Fruit fly (Drosophila melanogaster) whole organism, embryonic: ENCODE data around the gene snu.
A peak's percentile ranks its signal among the peaks of the same experiment; 100 is the strongest.

Experiments used
- CG10654 ChIP-seq: fragments of 200-800 bp; sonication (Bioruptor generic); optimal IDR thresholded peaks from 2 replicates; lab custom pipeline; 2016; ENCODE audit warnings: missing biosample characterization, missing genetic modification characterization
- CG11093 ChIP-seq: fragments of 200-800 bp; sonication (Bioruptor generic); IDR thresholded peaks from 3 replicates; pipeline ENCODE4 v1.3.6; 2022; ENCODE audit warnings: missing biosample characterization, missing genetic modification characterization
- CG11695 ChIP-seq: fragments of 200-800 bp; sonication (Bioruptor generic); IDR thresholded peaks from 3 replicates; pipeline ENCODE4 v1.3.6; 2022; ENCODE audit warnings: missing biosample characterization, missing genetic modification characterization
- CG11723 ChIP-seq: fragments of 200-800 bp; sonication (Bioruptor generic); optimal IDR thresholded peaks from 2 replicates; lab custom pipeline; 2017; ENCODE audit warnings: missing biosample characterization, mild to moderate bottlenecking, missing genetic modification characterization
- CG12219 ChIP-seq: fragments of 200-800 bp; sonication (Bioruptor generic); optimal IDR thresholded peaks from 3 replicates; lab custom pipeline; 2018; ENCODE audit warnings: missing biosample characterization, mild to moderate bottlenecking, missing genetic modification characterization
- CG12391 ChIP-seq: fragments of 200-800 bp; sonication (Bioruptor generic); optimal IDR thresholded peaks from 3 replicates; lab custom pipeline; 2018; ENCODE audit warnings: missing biosample characterization, mild to moderate bottlenecking, missing genetic modification characterization, moderate library complexity
- CG13424 ChIP-seq: fragments of 200-800 bp; sonication (Bioruptor generic); optimal IDR thresholded peaks from 2 replicates; lab custom pipeline; 2019; ENCODE audit warnings: missing biosample characterization, mild to moderate bottlenecking, missing genetic modification characterization, moderate library complexity
- CG13894 ChIP-seq: fragments of 200-800 bp; sonication (Bioruptor generic); optimal IDR thresholded peaks from 3 replicates; lab custom pipeline; 2018; ENCODE audit warnings: missing biosample characterization, mild to moderate bottlenecking, missing genetic modification characterization, moderate library complexity
- CG14441 ChIP-seq: fragments of 200-800 bp; sonication (Bioruptor generic); IDR thresholded peaks from 2 replicates; pipeline ENCODE4 v1.3.6; 2022; ENCODE audit warnings: missing biosample characterization, missing genetic modification characterization
- CG14965 ChIP-seq: fragments of 200-800 bp; sonication (Bioruptor generic); optimal IDR thresholded peaks from 2 replicates; lab custom pipeline; 2016; ENCODE audit warnings: missing biosample characterization, missing genetic modification characterization, borderline replicate concordance
- CG2129 ChIP-seq: fragments of 200-800 bp; sonication (Bioruptor generic); IDR thresholded peaks from 2 replicates; pipeline ENCODE4 v1.3.6; 2022; ENCODE audit warnings: missing biosample characterization, missing genetic modification characterization; ENCODE audit not compliant: partially characterized antibody
- CG4282 ChIP-seq: fragments of 200-800 bp; sonication (Bioruptor generic); optimal IDR thresholded peaks from 2 replicates; lab custom pipeline; 2016; ENCODE audit warnings: missing biosample characterization, missing genetic modification characterization
- CG4328 ChIP-seq: fragments of 200-800 bp; sonication (Bioruptor generic); optimal IDR thresholded peaks from 3 replicates; lab custom pipeline; 2017; ENCODE audit warnings: missing biosample characterization, missing genetic modification reagents, missing genetic modification characterization
- CG6765 ChIP-seq: fragments of 200-800 bp; sonication (Bioruptor generic); optimal IDR thresholded peaks from 3 replicates; lab custom pipeline; 2017; ENCODE audit warnings: missing biosample characterization, mild to moderate bottlenecking, missing genetic modification characterization
- CG7928 ChIP-seq: fragments of 200-800 bp; sonication (Bioruptor generic); optimal IDR thresholded peaks from 2 replicates; lab custom pipeline; 2017; ENCODE audit warnings: missing biosample characterization, mild to moderate bottlenecking, missing genetic modification characterization
- CoRest ChIP-seq: fragments of 200-800 bp; sonication (Bioruptor generic); optimal IDR thresholded peaks from 3 replicates; lab custom pipeline; 2018; ENCODE audit warnings: missing biosample characterization, mild to moderate bottlenecking, missing genetic modification characterization, moderate library complexity
- Dbx ChIP-seq: fragments of 200-800 bp; sonication (Bioruptor generic); IDR thresholded peaks from 3 replicates; pipeline ENCODE4 v1.3.6; 2022; ENCODE audit warnings: missing biosample characterization, missing genetic modification characterization
- Dp ChIP-seq: fragments of 200-800 bp; sonication (Bioruptor generic); optimal IDR thresholded peaks from 2 replicates; lab custom pipeline; 2018; ENCODE audit warnings: missing biosample characterization, mild to moderate bottlenecking, missing genetic modification characterization, moderate library complexity
- Gug ChIP-seq: fragments of 200-800 bp; sonication (Bioruptor generic); IDR thresholded peaks from 4 replicates; pipeline ENCODE4 v1.3.6; 2022; ENCODE audit warnings: missing biosample characterization, missing genetic modification characterization
- Hmr ChIP-seq: fragments of 200-800 bp; sonication (Bioruptor generic); optimal IDR thresholded peaks from 3 replicates; lab custom pipeline; 2017; ENCODE audit warnings: mild to moderate bottlenecking, missing biosample characterization, missing genetic modification reagents, missing genetic modification characterization
- Hsf ChIP-seq: fragments of 200-800 bp; sonication (Bioruptor generic); optimal IDR thresholded peaks from 3 replicates; lab custom pipeline; 2016; ENCODE audit warnings: missing biosample characterization, missing genetic modification characterization
- MTF-1 ChIP-seq: fragments of 200-800 bp; sonication (Bioruptor generic); optimal IDR thresholded peaks from 2 replicates; lab custom pipeline; 2018; ENCODE audit warnings: missing biosample characterization, mild to moderate bottlenecking, missing genetic modification characterization, borderline replicate concordance
- Nf-YA ChIP-seq: fragments of 200-800 bp; sonication (Bioruptor generic); IDR thresholded peaks from 2 replicates; pipeline ENCODE4 v1.3.6; 2022; ENCODE audit warnings: missing biosample characterization, missing genetic modification characterization
- Sin3A ChIP-seq: fragments of >200 bp; optimal IDR thresholded peaks from 2 replicates; lab custom pipeline; 2018
- Sry-δ ChIP-seq: fragments of 200-800 bp; sonication (Bioruptor generic); optimal IDR thresholded peaks from 2 replicates; lab custom pipeline; 2016; ENCODE audit warnings: missing biosample characterization, missing genetic modification characterization
- Stat92E ChIP-seq, 3 experiments: fragments of >200 bp in 2 of 3; fragments of 200-800 bp in 1 of 3; sonication (Bioruptor generic) in 1 of 3; optimal IDR thresholded peaks; 2 replicates each; lab custom pipeline; 2017 to 2019; ENCODE audit warnings: missing biosample characterization in 3 of 3, missing genetic modification characterization in 3 of 3, mild to moderate bottlenecking in 1 of 3, moderate library complexity in 1 of 3
- abd-A ChIP-seq: fragments of 200-800 bp; sonication (Bioruptor generic); optimal IDR thresholded peaks from 3 replicates; lab custom pipeline; 2019; ENCODE audit warnings: missing biosample characterization, mild to moderate bottlenecking, missing genetic modification characterization, moderate library complexity
- bcd ChIP-seq: fragments of 200-800 bp; sonication (Bioruptor generic); optimal IDR thresholded peaks from 2 replicates; lab custom pipeline; 2017; ENCODE audit warnings: missing biosample characterization, mild to moderate bottlenecking, missing genetic modification characterization
- corto ChIP-seq: fragments of 200-800 bp; sonication (Bioruptor generic); optimal IDR thresholded peaks from 2 replicates; lab custom pipeline; 2016; ENCODE audit warnings: missing biosample characterization, mild to moderate bottlenecking, missing genetic modification characterization, moderate library complexity
- crp ChIP-seq, 2 experiments: fragments of 200-800 bp; sonication (Bioruptor generic); optimal IDR thresholded peaks; 2 replicates in 1 of 2; 3 replicates in 1 of 2; lab custom pipeline; 2017; ENCODE audit warnings: missing biosample characterization in 2 of 2, missing genetic modification characterization in 2 of 2, mild to moderate bottlenecking in 1 of 2, moderate library complexity in 1 of 2
- cwo ChIP-seq: fragments of 200-800 bp; sonication (Bioruptor generic); optimal IDR thresholded peaks from 3 replicates; lab custom pipeline; 2017; ENCODE audit warnings: missing biosample characterization, missing genetic modification characterization, mild to moderate bottlenecking, moderate library complexity, missing genetic modification reagents
- dpn ChIP-seq, 2 experiments: fragments of 200-800 bp; sonication (Bioruptor generic); optimal IDR thresholded peaks; 3 replicates each; lab custom pipeline; 2016; ENCODE audit warnings: missing biosample characterization in 2 of 2, missing genetic modification characterization in 2 of 2
- dysf ChIP-seq: fragments of 200-800 bp; sonication (Bioruptor generic); IDR thresholded peaks from 3 replicates; pipeline ENCODE4 v1.3.6; 2022; ENCODE audit warnings: missing biosample characterization, missing genetic modification characterization
- ftz-f1 ChIP-seq: fragments of 200-800 bp; sonication (Bioruptor generic); optimal IDR thresholded peaks from 2 replicates; lab custom pipeline; 2016; ENCODE audit warnings: missing biosample characterization, missing genetic modification characterization
- lbe ChIP-seq: fragments of 200-800 bp; sonication (Bioruptor generic); optimal IDR thresholded peaks from 2 replicates; lab custom pipeline; 2016; ENCODE audit warnings: missing biosample characterization, mild to moderate bottlenecking, missing genetic modification characterization
- lmd ChIP-seq: fragments of 200-800 bp; sonication (Bioruptor generic); IDR thresholded peaks from 2 replicates; pipeline ENCODE4 v1.3.6; 2022; ENCODE audit warnings: missing biosample characterization, missing genetic modification characterization
- lola ChIP-seq, 3 experiments: fragments of >200 bp in 2 of 3; fragments of 200-800 bp in 1 of 3; sonication (Bioruptor generic) in 1 of 3; optimal IDR thresholded peaks; 2 replicates each; lab custom pipeline; 2017 to 2019; ENCODE audit warnings: missing biosample characterization in 3 of 3, missing genetic modification characterization in 3 of 3, mild to moderate bottlenecking in 1 of 3, moderate library complexity in 1 of 3
- mld ChIP-seq: fragments of 200-800 bp; sonication (Bioruptor generic); IDR thresholded peaks from 3 replicates; pipeline ENCODE4 v1.3.6; 2022; ENCODE audit warnings: missing biosample characterization, missing genetic modification characterization; ENCODE audit not compliant: partially characterized antibody
- p53 ChIP-seq: fragments of 200-800 bp; sonication (Bioruptor generic); optimal IDR thresholded peaks from 2 replicates; lab custom pipeline; 2016; ENCODE audit warnings: missing biosample characterization, missing genetic modification characterization
- pfk ChIP-seq: fragments of 200-800 bp; sonication (Bioruptor generic); optimal IDR thresholded peaks from 2 replicates; lab custom pipeline; 2018; ENCODE audit warnings: missing biosample characterization, mild to moderate bottlenecking, missing genetic modification characterization, moderate library complexity
- ranshi ChIP-seq: fragments of 200-800 bp; sonication (Bioruptor generic); IDR thresholded peaks from 2 replicates; pipeline ENCODE4 v1.3.6; 2022; ENCODE audit warnings: missing biosample characterization, missing genetic modification characterization
- sens-2 ChIP-seq: fragments of 200-800 bp; sonication (Bioruptor generic); IDR thresholded peaks from 2 replicates; pipeline ENCODE4 v1.3.6; 2022; ENCODE audit warnings: missing biosample characterization, missing genetic modification characterization
- stc ChIP-seq: fragments of 200-800 bp; sonication (Bioruptor generic); IDR thresholded peaks from 2 replicates; pipeline ENCODE4 v1.3.6; 2022; ENCODE audit warnings: missing biosample characterization, missing genetic modification characterization
- tna ChIP-seq: fragments of 200-800 bp; sonication (Bioruptor generic); IDR thresholded peaks from 2 replicates; pipeline ENCODE4 v1.3.6; 2022; ENCODE audit warnings: missing biosample characterization, missing genetic modification characterization; ENCODE audit not compliant: partially characterized antibody
- twi ChIP-seq: fragments of 200-800 bp; optimal IDR thresholded peaks from 2 replicates; lab custom pipeline; 2019; ENCODE audit warnings: missing biosample characterization, mild to moderate bottlenecking, missing genetic modification characterization, moderate library complexity
- vfl ChIP-seq: fragments of 200-800 bp; sonication (Bioruptor generic); optimal IDR thresholded peaks from 2 replicates; lab custom pipeline; 2016; ENCODE audit warnings: missing biosample characterization, missing genetic modification characterization

Gene snu

dm6 chr3R:28662956-28663355, 11.9 kb upstream of the snu start:
- TF ChIP-seq CG13894 (peak; percentile 92), Dbx (GFP tag; lab: Robert Waterston, UW) (no peak), abd-A (tag; lab: Kevin White, UChicago) (peak; percentile 9)

dm6 chr3R:28668854-28669253, 6.0 kb upstream of the snu start, which contains the start of gene CG33346:
TSS of gene CG33346 (plus strand) at chr3R:28669233.
- TF ChIP-seq Sry-δ (no peak), Sin3A (lab: Kevin White, UChicago) (no peak), p53 (GFP tag; lab: Kevin White, UChicago) (no peak), Gug (GFP tag; lab: Robert Waterston, UW) (no peak), ranshi (GFP tag; lab: Robert Waterston, UW) (no peak), dysf (GFP tag; lab: Robert Waterston, UW) (no peak), CoRest (tag; lab: Kevin White, UChicago) (no peak), CG14965 (no peak), crp (GFP tag; optimal IDR thresholded peaks at IDR 0.05; lab: Kevin White, UChicago) (no peak), CG6765 (no peak), stc (GFP tag; lab: Robert Waterston, UW) (no peak), CG14441 (no peak), mld (GFP tag; lab: Robert Waterston, UW) (no peak)
- TF ChIP-seq, all 482 proteins: peak for 0

dm6 chr3R:28670404-28670803, 4.4 kb upstream of the snu start, which contains the start of gene Sid:
TSS of gene Sid (plus strand) at chr3R:28670704.
- TF ChIP-seq CG12219 (GFP tag; lab: Kevin White, UChicago) (no peak), pfk (no peak)

- TF ChIP-seq CG7928 (GFP tag; lab: Kevin White, UChicago) = peak; percentile 33
- peak; percentile 53 for TF ChIP-seq CG4328
- no peak for TF ChIP-seq ftz-f1
- peak; percentile 47; the same call in 2 of the 3 replicates for TF ChIP-seq CG11695 (GFP tag; lab: Robert Waterston, UW)
- peak; percentile 82 for TF ChIP-seq CG10654 (GFP tag; lab: Kevin White, UChicago)
- TF ChIP-seq CG4282 (GFP tag; lab: Kevin White, UChicago) = peak; percentile 46
- peak; percentile 80 for TF ChIP-seq lmd
- TF ChIP-seq lbe = no peak
- TF ChIP-seq corto (GFP tag; lab: Kevin White, UChicago) = no peak
- peak; percentile 68 for TF ChIP-seq sens-2 (GFP tag; lab: Robert Waterston, UW)
- no peak for TF ChIP-seq lola (GFP tag; optimal IDR thresholded peaks at IDR 0.05; lab: Kevin White, UChicago)
- TF ChIP-seq bcd (GFP tag; lab: Kevin White, UChicago) = peak; percentile 86
- TF ChIP-seq vfl (GFP tag; lab: Kevin White, UChicago) = peak; percentile 28
- peak; percentile 93 for TF ChIP-seq Hsf (GFP tag; lab: Kevin White, UChicago)
- no peak for TF ChIP-seq Stat92E (GFP tag; optimal IDR thresholded peaks at IDR 0.05; lab: Kevin White, UChicago)
- TF ChIP-seq CG12391 = peak; percentile 74
- TF ChIP-seq CG2129 = no peak
- TF ChIP-seq CG11723 (GFP tag; lab: Kevin White, UChicago) = peak; percentile 42
- no peak for TF ChIP-seq cwo
- TF ChIP-seq Dp (GFP tag; lab: Kevin White, UChicago) = peak; percentile 99
- peak; percentile 54; the same call in 2 of the 3 replicates for TF ChIP-seq CG11093 (GFP tag; lab: Robert Waterston, UW)
- TF ChIP-seq dpn (GFP tag; optimal IDR thresholded peaks at IDR 0.05; lab: Kevin White, UChicago) = peak; percentile 89 to 91
- peak; percentile 75 for TF ChIP-seq CG13424
- TF ChIP-seq Nf-YA (GFP tag; lab: Robert Waterston, UW) = peak; percentile 71
- no peak for TF ChIP-seq twi (tag; lab: Kevin White, UChicago)
- peak; percentile 84 for TF ChIP-seq Hmr (GFP tag; lab: Kevin White, UChicago)
- TF ChIP-seq tna = no peak; the same call in 1 of the 2 replicates
- peak; percentile 91 for TF ChIP-seq MTF-1 (GFP tag; lab: Kevin White, UChicago)
Observed at dm6 chr3R:28672134-28672533, 2.7 kb upstream of the snu start.
